Fruit fly (Drosophila melanogaster): Measurements from ENCODE around the gene CG18666.
A peak's percentile ranks its signal among the peaks of the same experiment; 100 is the strongest.

Gene CG18666

dm6 chr2L:10989162-10989561, 45.4 kb upstream of the CG18666 start, which contains the start of gene TTLL4A (continued):
- no peak for TF ChIP-seq CG13123 (GFP tag; optimal IDR thresholded peaks at IDR 0.05)
- TF ChIP-seq CG17802 (tag; optimal IDR thresholded peaks at IDR 0.05): no peak
- peak; percentile 94 for TF ChIP-seq CG2129 (GFP tag; IDR thresholded peaks at IDR 0.05; ENCODE audit: partially characterized antibody)
- TF ChIP-seq CG7357 (GFP tag; IDR thresholded peaks at IDR 0.05): no peak
- TF ChIP-seq BtbVII (GFP tag; optimal IDR thresholded peaks at IDR 0.05): no peak
- TF ChIP-seq ase (GFP tag; IDR thresholded peaks at IDR 0.05): no peak
- TF ChIP-seq CG14710 (tag; optimal IDR thresholded peaks at IDR 0.05): no peak
- TF ChIP-seq ara (GFP tag; IDR thresholded peaks at IDR 0.05): no peak
- TF ChIP-seq cas (GFP tag; IDR thresholded peaks at IDR 0.05): no peak
- no peak for TF ChIP-seq dan (GFP tag; IDR thresholded peaks at IDR 0.05)
- no peak for TF ChIP-seq CG13775 (GFP tag; optimal IDR thresholded peaks at IDR 0.05)
- TF ChIP-seq HLH4C (GFP tag; IDR thresholded peaks at IDR 0.05; ENCODE audit: partially characterized antibody): peak; percentile 95
- no peak for TF ChIP-seq CG17328 (GFP tag; IDR thresholded peaks at IDR 0.05)
- no peak for TF ChIP-seq dmrt11E (tag; optimal IDR thresholded peaks at IDR 0.05)
- TF ChIP-seq schlank (tag; optimal IDR thresholded peaks at IDR 0.05): no peak
- no peak for TF ChIP-seq shn (GFP tag; optimal IDR thresholded peaks at IDR 0.05)
- TF ChIP-seq CG16779 (GFP tag; IDR thresholded peaks at IDR 0.05): no peak
- peak; percentile 96 for TF ChIP-seq CG14860 (GFP tag; IDR thresholded peaks at IDR 0.05; ENCODE audit: partially characterized antibody)
- no peak for TF ChIP-seq Hmr (GFP tag; optimal IDR thresholded peaks at IDR 0.05)
- no peak for TF ChIP-seq Nf-YA (GFP tag; IDR thresholded peaks at IDR 0.05)
- TF ChIP-seq pita (GFP tag; optimal IDR thresholded peaks at IDR 0.05): no peak
- TF ChIP-seq ssp (GFP tag; IDR thresholded peaks at IDR 0.05): no peak
- TF ChIP-seq CG15514 (GFP tag; optimal IDR thresholded peaks at IDR 0.05): peak; percentile 93
- TF ChIP-seq caup (GFP tag; optimal IDR thresholded peaks at IDR 0.05; ENCODE audit: severe bottlenecking): no peak
- TF ChIP-seq CG6683 (GFP tag; optimal IDR thresholded peaks at IDR 0.05): no peak
- TF ChIP-seq Dbx (GFP tag; IDR thresholded peaks at IDR 0.05): 0 out of 3 replicates have a peak, but pooled peaks have one; percentile 44
- TF ChIP-seq fd3F (GFP tag; optimal IDR thresholded peaks at IDR 0.05): no peak
- TF ChIP-seq ci (GFP tag; IDR thresholded peaks at IDR 0.05): no peak
- TF ChIP-seq CG8089 (GFP tag; optimal IDR thresholded peaks at IDR 0.05): no peak
- peak; percentile 7 for TF ChIP-seq maf-S (GFP tag; optimal IDR thresholded peaks at IDR 0.05)
- TF ChIP-seq mld (GFP tag; IDR thresholded peaks at IDR 0.05; ENCODE audit: partially characterized antibody): peak; percentile 99
- TF ChIP-seq Dfd (GFP tag; optimal IDR thresholded peaks at IDR 0.05): no peak
- no peak for TF ChIP-seq salm (tag; optimal IDR thresholded peaks at IDR 0.05)
- no peak for TF ChIP-seq kay (GFP tag; optimal IDR thresholded peaks at IDR 0.05)
- peak; percentile 14 for TF ChIP-seq CG18764 (GFP tag; optimal IDR thresholded peaks at IDR 0.05)
- TF ChIP-seq MBD-R2 (GFP tag; IDR thresholded peaks at IDR 0.05): peak; percentile 86
- TF ChIP-seq CG10209 (GFP tag; optimal IDR thresholded peaks at IDR 0.05): no peak
- peak; percentile 18; the same call in 1 of the 2 replicates for TF ChIP-seq Adf1 (GFP tag; IDR thresholded peaks at IDR 0.05)
- TF ChIP-seq tio (GFP tag; optimal IDR thresholded peaks at IDR 0.05): no peak
- no peak; the same call in 1 of the 2 replicates for TF ChIP-seq sob (GFP tag; IDR thresholded peaks at IDR 0.05)
- TF ChIP-seq CTCF (GFP tag; optimal IDR thresholded peaks at IDR 0.05): peak; percentile 45
- TF ChIP-seq CoRest (tag; optimal IDR thresholded peaks at IDR 0.05): peak; percentile 91
- no peak for TF ChIP-seq twi (tag; optimal IDR thresholded peaks at IDR 0.05)
- no peak for TF ChIP-seq CG17612 (GFP tag; IDR thresholded peaks at IDR 0.05)
- TF ChIP-seq CG12071 (GFP tag; optimal IDR thresholded peaks at IDR 0.05): no peak
- TF ChIP-seq ttk (GFP tag; IDR thresholded peaks at IDR 0.05): no peak
- peak; percentile 39 for TF ChIP-seq Sin3A (optimal IDR thresholded peaks at IDR 0.05)
- TF ChIP-seq CG7987 (GFP tag; optimal IDR thresholded peaks at IDR 0.05): no peak
- no peak for TF ChIP-seq CG14441 (GFP tag; IDR thresholded peaks at IDR 0.05)
- no peak for TF ChIP-seq cad (GFP tag; optimal IDR thresholded peaks at IDR 0.05)
- TF ChIP-seq CG9727 (GFP tag; optimal IDR thresholded peaks at IDR 0.05): no peak
- TF ChIP-seq D19A (tag; optimal IDR thresholded peaks at IDR 0.05): no peak
- TF ChIP-seq NK7.1 (GFP tag; optimal IDR thresholded peaks at IDR 0.05): no peak

Measured in whole organism, embryonic.